Fruit fly (Drosophila melanogaster) whole organism, wandering third instar larva: ENCODE results near the gene Rpn10.

Source experiments
- CG9705 ChIP-seq: fragments of 200-800 bp; sonication (Bioruptor generic); optimal IDR thresholded peaks from 2 replicates; lab custom pipeline; 2018; ENCODE audit warnings: missing biosample characterization, mild to moderate bottlenecking, missing genetic modification characterization
- CrebA ChIP-seq: fragments of 200-800 bp; sonication (Bioruptor generic); optimal IDR thresholded peaks from 2 replicates; lab custom pipeline; 2016; ENCODE audit warnings: missing biosample characterization, mild to moderate bottlenecking, missing genetic modification characterization, borderline replicate concordance
- Dfd ChIP-seq: fragments of >200 bp; optimal IDR thresholded peaks from 2 replicates; lab custom pipeline; 2017; ENCODE audit warnings: missing biosample characterization, missing genetic modification characterization
- Dif ChIP-seq: fragments of 200-275, 200-300 bp; sonication (Bioruptor generic); optimal IDR thresholded peaks from 2 replicates; lab custom pipeline; 2018; ENCODE audit warnings: missing biosample characterization, missing genetic modification characterization; ENCODE audit not compliant: partially characterized antibody
- GATAd ChIP-seq: sonication (Bioruptor generic); optimal IDR thresholded peaks from 2 replicates; lab custom pipeline; 2016; ENCODE audit warnings: missing biosample characterization, missing genetic modification characterization
- HLH106 ChIP-seq: fragments of 200-800 bp; optimal IDR thresholded peaks from 3 replicates; lab custom pipeline; 2019; ENCODE audit warnings: missing biosample characterization, mild to moderate bottlenecking, missing genetic modification characterization, moderate library complexity
- Hnf4 ChIP-seq: fragments of 200-800 bp; sonication (Bioruptor generic); optimal IDR thresholded peaks from 2 replicates; lab custom pipeline; 2016; ENCODE audit warnings: missing biosample characterization, mild to moderate bottlenecking, missing genetic modification characterization
- Hr83 ChIP-seq: fragments of 200-300 bp; sonication (Bioruptor generic); optimal IDR thresholded peaks from 2 replicates; lab custom pipeline; 2016; ENCODE audit warnings: missing biosample characterization, mild to moderate bottlenecking, missing genetic modification characterization, moderate library complexity; ENCODE audit not compliant: poor library complexity, severe bottlenecking
- Jra ChIP-seq: sonication (Bioruptor generic); optimal IDR thresholded peaks from 2 replicates; lab custom pipeline; 2016; ENCODE audit warnings: missing biosample characterization, missing genetic modification characterization
- Myc ChIP-seq: fragments of >200 bp; optimal IDR thresholded peaks from 2 replicates; lab custom pipeline; 2017
- N ChIP-seq: fragments of >200 bp; optimal IDR thresholded peaks from 2 replicates; lab custom pipeline; 2018; ENCODE audit warnings: missing biosample characterization, missing external identifiers, missing genetic modification characterization
- Rel ChIP-seq, 2 experiments: fragments of 200-800 bp; sonication (Bioruptor generic) in 1 of 2; optimal IDR thresholded peaks; 2 replicates in 1 of 2; 3 replicates in 1 of 2; lab custom pipeline; 2016 to 2019; ENCODE audit warnings: mild to moderate bottlenecking in 2 of 2, missing biosample characterization in 2 of 2, missing genetic modification characterization in 2 of 2, moderate library complexity in 1 of 2
- Sp1 ChIP-seq: fragments of 200-800 bp; sonication (Bioruptor generic); optimal IDR thresholded peaks from 3 replicates; lab custom pipeline; 2019; ENCODE audit warnings: missing biosample characterization, mild to moderate bottlenecking, missing genetic modification characterization, moderate library complexity
- Vsx2 ChIP-seq: fragments of 200-300, 225-300 bp; sonication (Bioruptor generic); optimal IDR thresholded peaks from 2 replicates; lab custom pipeline; 2018; ENCODE audit warnings: missing biosample characterization, missing genetic modification characterization; ENCODE audit not compliant: partially characterized antibody
- br ChIP-seq: fragments of 200-800 bp; sonication (Bioruptor generic); optimal IDR thresholded peaks from 2 replicates; lab custom pipeline; 2016; ENCODE audit warnings: missing biosample characterization, missing genetic modification characterization
- brk ChIP-seq: fragments of 200-800 bp; sonication (Bioruptor generic); optimal IDR thresholded peaks from 2 replicates; lab custom pipeline; 2016; ENCODE audit warnings: missing biosample characterization, mild to moderate bottlenecking, missing genetic modification characterization
- dl ChIP-seq, 2 experiments: fragments of 175-275, 200-275 bp in 1 of 2; fragments of 200-275 bp in 1 of 2; sonication (Bioruptor generic); optimal IDR thresholded peaks; lab custom pipeline; 2018; ENCODE audit warnings: mild to moderate bottlenecking in 2 of 2, missing biosample characterization in 2 of 2, missing genetic modification characterization in 2 of 2, moderate library complexity in 2 of 2; ENCODE audit not compliant: partially characterized antibody in 2 of 2, insufficient read depth in 1 of 2
- ey ChIP-seq: fragments of 200-800 bp; sonication (Bioruptor generic); optimal IDR thresholded peaks from 2 replicates; lab custom pipeline; 2016; ENCODE audit warnings: missing biosample characterization, missing genetic modification characterization
- foxo ChIP-seq, 2 experiments: fragments of 200-800 bp; sonication (Bioruptor generic); optimal IDR thresholded peaks; 2 replicates in 1 of 2; 3 replicates in 1 of 2; lab custom pipeline; 2016 to 2017; ENCODE audit warnings: missing biosample characterization in 2 of 2, missing genetic modification characterization in 2 of 2
- jim ChIP-seq: fragments of 175-275, 200-325 bp; sonication (Bioruptor generic); optimal IDR thresholded peaks from 2 replicates; lab custom pipeline; 2016; ENCODE audit warnings: missing biosample characterization, mild to moderate bottlenecking, missing genetic modification characterization
- lola ChIP-seq: fragments of >200 bp; optimal IDR thresholded peaks from 2 replicates; lab custom pipeline; 2017; ENCODE audit warnings: missing biosample characterization, missing genetic modification characterization
- psq ChIP-seq: fragments of 200-800 bp; sonication (Bioruptor generic); optimal IDR thresholded peaks from 3 replicates; lab custom pipeline; 2017; ENCODE audit warnings: missing biosample characterization, mild to moderate bottlenecking, missing genetic modification characterization, moderate library complexity
- rgr ChIP-seq: fragments of 200-800 bp; sonication (Bioruptor generic); optimal IDR thresholded peaks from 3 replicates; lab custom pipeline; 2016; ENCODE audit warnings: missing biosample characterization, mild to moderate bottlenecking, missing genetic modification characterization
- tai ChIP-seq: sonication (Bioruptor generic); optimal IDR thresholded peaks from 2 replicates; lab custom pipeline; 2016; ENCODE audit warnings: missing biosample characterization, missing genetic modification characterization
- woc ChIP-seq: sonication (Bioruptor generic); optimal IDR thresholded peaks from 2 replicates; lab custom pipeline; 2016; ENCODE audit warnings: missing biosample characterization, mild to moderate bottlenecking, missing genetic modification characterization

Rpn10 gene

DNA sequence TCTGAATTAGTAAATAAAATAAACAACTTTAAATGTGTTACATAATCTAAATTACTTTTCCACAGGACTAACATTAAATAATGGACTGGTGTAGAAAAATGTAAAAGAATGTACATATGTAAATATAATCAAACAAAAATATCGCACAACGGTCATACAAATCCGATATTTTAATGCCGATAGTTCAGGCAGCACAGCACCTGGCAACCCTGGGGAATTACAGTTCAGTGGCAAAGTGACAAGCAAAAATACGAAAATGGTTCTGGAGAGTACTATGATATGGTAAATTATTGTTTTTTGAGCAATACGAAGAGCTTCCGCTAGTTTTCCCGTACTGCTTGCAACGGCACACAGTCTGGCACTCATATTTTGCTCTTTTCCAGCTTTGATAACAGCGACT lies at the start of gene Rpn10:
TSS of gene Rpn10 (plus strand) at position 144 of the 400 bp plus-strand sequence.
- TF ChIP-seq Hnf4 (GFP tag; lab: Kevin White, UChicago) (peak; percentile 57), Vsx2 (GFP tag; lab: Kevin White, UChicago) (no peak), psq (GFP tag; lab: Kevin White, UChicago) (no peak), ey (peak; percentile 2), Jra (GFP tag; lab: Kevin White, UChicago) (peak; percentile 31), N (GFP tag; lab: Kevin White, UChicago) (no peak), Rel (GFP tag; optimal IDR thresholded peaks at IDR 0.05; lab: Kevin White, UChicago) (no peak), Rel (tag; optimal IDR thresholded peaks at IDR 0.05; lab: Kevin White, UChicago) (peak; percentile 73), Hr83 (GFP tag; lab: Kevin White, UChicago) (peak; percentile 61), tai (GFP tag; lab: Kevin White, UChicago) (peak; percentile 75)

DNA sequence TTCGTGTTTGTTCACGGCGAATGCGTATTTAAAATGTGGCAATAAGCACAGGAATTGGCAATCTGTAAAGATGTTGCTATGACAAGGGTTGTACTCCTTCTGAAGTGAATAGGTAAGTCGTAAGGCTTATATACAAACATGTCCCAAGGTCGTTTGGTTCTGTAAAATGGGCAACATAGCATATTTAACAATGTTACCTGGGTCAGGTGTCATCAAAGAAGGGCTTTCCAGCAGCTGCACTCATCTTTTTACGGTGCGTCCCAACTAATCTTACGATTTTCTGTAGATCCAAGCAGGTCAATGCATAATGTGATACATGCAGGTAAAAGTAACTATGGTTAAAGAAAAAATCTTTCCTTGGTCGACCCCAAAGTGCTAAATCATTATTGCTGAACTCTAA lies 46.3 kb upstream of the Rpn10 start, which contains the start of gene Neu2:
TSS of gene Neu2 (minus strand) at position 101 of the 400 bp plus-strand sequence.
- TF ChIP-seq Jra (GFP tag; lab: Kevin White, UChicago) (no peak), jim (GFP tag; lab: Kevin White, UChicago) (no peak), Rel (GFP tag; optimal IDR thresholded peaks at IDR 0.05; lab: Kevin White, UChicago) (no peak), Rel (tag; optimal IDR thresholded peaks at IDR 0.05; lab: Kevin White, UChicago) (no peak), ey (no peak), tai (GFP tag; lab: Kevin White, UChicago) (no peak), brk (GFP tag; lab: Kevin White, UChicago) (no peak), Vsx2 (GFP tag; lab: Kevin White, UChicago) (no peak), rgr (GFP tag; lab: Kevin White, UChicago) (no peak), woc (GFP tag; lab: Kevin White, UChicago) (no peak), GATAd (GFP tag; lab: Kevin White, UChicago) (no peak), HLH106 (tag; lab: Kevin White, UChicago) (no peak), Dfd (GFP tag; lab: Kevin White, UChicago) (no peak), Sp1 (no peak), CrebA (no peak), Hr83 (GFP tag; lab: Kevin White, UChicago) (no peak), br (GFP tag; lab: Kevin White, UChicago) (no peak)

DNA sequence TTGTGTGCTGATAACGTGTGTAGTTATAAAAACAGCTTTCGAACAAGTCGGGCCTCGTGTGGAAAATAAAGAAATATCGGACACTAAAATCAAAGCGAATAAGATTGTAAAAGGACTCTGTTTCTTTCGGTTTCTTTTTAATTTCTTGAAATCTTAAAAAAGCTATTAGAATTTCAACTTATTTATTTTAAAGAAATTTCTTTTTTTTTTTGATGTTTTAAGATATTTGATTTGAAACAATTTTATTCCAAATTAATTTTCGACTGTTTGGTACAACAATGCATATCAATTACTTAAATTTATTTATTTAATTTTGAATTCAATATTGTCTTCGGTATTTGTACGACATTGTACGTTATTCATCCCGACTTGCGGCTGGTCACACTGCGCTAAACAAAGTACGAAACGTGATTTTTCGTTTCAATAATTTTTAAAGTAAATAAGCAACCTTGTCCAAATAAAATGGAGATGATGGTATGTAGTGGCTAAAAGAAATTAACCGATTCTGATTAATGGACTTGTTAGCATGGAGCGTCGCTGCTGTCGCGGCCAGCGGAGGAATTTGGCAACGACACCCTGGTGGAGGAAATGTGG lies 44.0 kb upstream of the Rpn10 start, which contains the start of the genes CG7202 and CG7519:
TSS of gene CG7202 (minus strand) at position 51 of the 594 bp plus-strand sequence.
TSS of gene CG7519 (plus strand) at position 361 of the 594 bp plus-strand sequence.
- no peak for TF ChIP-seq Hnf4 (GFP tag; lab: Kevin White, UChicago)
- TF ChIP-seq dl (GFP tag; optimal IDR thresholded peaks at IDR 0.05; lab: Kevin White, UChicago; ENCODE audit: insufficient read depth in 1 of 2, partially characterized antibody in 2 of 2), result no peak
- TF ChIP-seq Vsx2 (GFP tag; lab: Kevin White, UChicago), result peak; percentile 11

DNA sequence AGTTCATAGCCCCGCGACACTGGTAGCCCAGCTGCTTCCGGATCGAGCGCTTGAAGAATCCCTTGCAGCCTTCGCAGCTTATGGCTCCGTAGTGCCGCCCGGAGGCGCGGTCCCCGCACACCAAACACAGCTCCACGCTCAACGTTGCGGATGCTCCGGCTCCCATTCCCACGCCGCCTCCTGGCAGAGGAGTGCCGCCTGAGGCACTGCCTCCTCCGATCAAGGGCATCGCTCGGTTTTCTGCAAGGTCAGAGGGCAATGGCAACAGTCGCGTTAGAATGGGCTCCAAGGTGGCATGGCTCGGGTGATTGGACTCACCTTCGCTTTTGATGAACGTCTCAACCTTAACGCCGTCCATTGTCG lies 40.3 kb upstream of the Rpn10 start:
- no peak for TF ChIP-seq dl (GFP tag; optimal IDR thresholded peaks at IDR 0.05; lab: Kevin White, UChicago; ENCODE audit: insufficient read depth in 1 of 2, partially characterized antibody in 2 of 2)
- no peak for TF ChIP-seq foxo (GFP tag; optimal IDR thresholded peaks at IDR 0.05; lab: Kevin White, UChicago)
- TF ChIP-seq HLH106 (tag; lab: Kevin White, UChicago), result no peak
- no peak for TF ChIP-seq brk (GFP tag; lab: Kevin White, UChicago)
- TF ChIP-seq Hnf4 (GFP tag; lab: Kevin White, UChicago), result no peak
- no peak for TF ChIP-seq CrebA
- TF ChIP-seq lola (GFP tag; lab: Kevin White, UChicago), result no peak
- TF ChIP-seq CG9705, result no peak
- TF ChIP-seq br (GFP tag; lab: Kevin White, UChicago), result no peak
- TF ChIP-seq Myc (lab: Kevin White, UChicago), result no peak
- TF ChIP-seq Vsx2 (GFP tag; lab: Kevin White, UChicago), result no peak
- TF ChIP-seq Dif (GFP tag; lab: Kevin White, UChicago), result no peak
- TF ChIP-seq Dfd (GFP tag; lab: Kevin White, UChicago), result no peak
- no peak for TF ChIP-seq tai (GFP tag; lab: Kevin White, UChicago)
- no peak for TF ChIP-seq Rel (GFP tag; optimal IDR thresholded peaks at IDR 0.05; lab: Kevin White, UChicago)
- no peak for TF ChIP-seq Rel (tag; optimal IDR thresholded peaks at IDR 0.05; lab: Kevin White, UChicago)
- no peak for TF ChIP-seq ey
- TF ChIP-seq, all 38 proteins: peak for 0
